Worm (Caenorhabditis elegans) whole organism, L4/young adult: ENCODE data around the gene ZK938.11.
"Not testable (repeated sequence)": the region's sequence is repeated elsewhere in the genome, so short reads cannot be mapped to it uniquely, and the experiment has no call there.

Experiments used
- W03F9.2 ChIP-seq: fragments of 150-350 bp; optimal IDR thresholded peaks from 2 replicates; lab custom pipeline; 2014; ENCODE audit warnings: missing biosample characterization, missing genetic modification characterization
- dao-5 ChIP-seq: sonication (generic microtip); optimal IDR thresholded peaks from 2 replicates; lab custom pipeline; 2016; ENCODE audit warnings: missing genotype, missing genetic modification characterization, moderate library complexity, missing compliant biosample characterization
- him-1 ChIP-seq: sonication (generic microtip); optimal IDR thresholded peaks from 2 replicates; lab custom pipeline; 2016; ENCODE audit warnings: missing genotype, missing genetic modification reagents, missing genetic modification characterization, missing compliant biosample characterization

Gene ZK938.11

ce11 chrII:9840313-9840712, at the start of gene ZK938.11:
Gene ZK938.11 (minus strand): TSS chrII:9840413.
- TF ChIP-seq him-1 = no peak
- no peak for TF ChIP-seq dao-5 (tag; lab: Kevin White, UChicago)
- no peak for TF ChIP-seq W03F9.2 (tag; lab: Kevin White, UChicago)

ce11 chrII:9888549-9888948, 48.3 kb upstream of the ZK938.11 start:
- TF ChIP-seq him-1 = no peak
- TF ChIP-seq dao-5 (tag; lab: Kevin White, UChicago) = no peak
- no peak for TF ChIP-seq W03F9.2 (tag; lab: Kevin White, UChicago)

- TF ChIP-seq dao-5 (tag; lab: Kevin White, UChicago) = no peak
- TF ChIP-seq him-1 = no peak
- no peak for TF ChIP-seq W03F9.2 (tag; lab: Kevin White, UChicago)
Measured at ce11 chrII:9886216-9886615, 46.0 kb upstream of the ZK938.11 start, which contains the start of gene algn-8. Gene algn-8 (minus strand): TSS chrII:9886442.

ce11 chrII:9880826-9881225, 40.6 kb upstream of the ZK938.11 start, which contains the start of gene C08H9.15:
Gene C08H9.15 (plus strand): TSS chrII:9881193.
- no peak for TF ChIP-seq W03F9.2 (tag; lab: Kevin White, UChicago)
- TF ChIP-seq him-1 = no peak
- no peak for TF ChIP-seq dao-5 (tag; lab: Kevin White, UChicago)

- TF ChIP-seq him-1 (no peak), dao-5 (tag; lab: Kevin White, UChicago) (no peak), W03F9.2 (tag; lab: Kevin White, UChicago) (no peak)
Measured at ce11 chrII:9879815-9880214, 39.6 kb upstream of the ZK938.11 start.

- TF ChIP-seq dao-5 (tag; lab: Kevin White, UChicago) (no peak), him-1 (no peak), W03F9.2 (tag; lab: Kevin White, UChicago) (no peak)
Measured at ce11 chrII:9874508-9875229, 34.5 kb upstream of the ZK938.11 start, which contains the start of the genes chil-2 and ctsa-3.2. Gene chil-2 (minus strand): TSS chrII:9874608. Gene ctsa-3.2 (plus strand): TSS chrII:9875179.

- TF ChIP-seq him-1 (no peak), W03F9.2 (tag; lab: Kevin White, UChicago) (no peak), dao-5 (tag; lab: Kevin White, UChicago) (no peak)
Measured at ce11 chrII:9872961-9873360, 32.7 kb upstream of the ZK938.11 start, which contains the start of gene chil-8. Gene chil-8 (minus strand): TSS chrII:9873061.

ce11 chrII:9871061-9871460, 30.8 kb upstream of the ZK938.11 start, which contains the start of gene chil-7:
Gene chil-7 (minus strand): TSS chrII:9871172.
- no peak for TF ChIP-seq W03F9.2 (tag; lab: Kevin White, UChicago)
- TF ChIP-seq him-1 = no peak
- no peak for TF ChIP-seq dao-5 (tag; lab: Kevin White, UChicago)

ce11 chrII:9868698-9869097, 28.5 kb upstream of the ZK938.11 start, which contains the start of gene old-1:
Gene old-1 (minus strand): TSS chrII:9868747.
- TF ChIP-seq him-1 (no peak), dao-5 (tag; lab: Kevin White, UChicago) (no peak), W03F9.2 (tag; lab: Kevin White, UChicago) (no peak)

- TF ChIP-seq him-1 (no peak), W03F9.2 (tag; lab: Kevin White, UChicago) (no peak), dao-5 (tag; lab: Kevin White, UChicago) (no peak)
Measured at ce11 chrII:9868207-9868606, 28.0 kb upstream of the ZK938.11 start.

ce11 chrII:9866378-9866777, 26.2 kb upstream of the ZK938.11 start, which contains the start of gene chil-1:
Gene chil-1 (minus strand): TSS chrII:9866478.
- TF ChIP-seq dao-5 (tag; lab: Kevin White, UChicago); W03F9.2 (tag; lab: Kevin White, UChicago); him-1: not testable (repeated sequence)

- TF ChIP-seq him-1 = no peak
- no peak for TF ChIP-seq W03F9.2 (tag; lab: Kevin White, UChicago)
- no peak for TF ChIP-seq dao-5 (tag; lab: Kevin White, UChicago)
Measured at ce11 chrII:9862147-9862546, 21.9 kb upstream of the ZK938.11 start, which contains the start of gene C08H9.18. Gene C08H9.18 (minus strand): TSS chrII:9862247.

- TF ChIP-seq W03F9.2 (tag; lab: Kevin White, UChicago) (no peak), him-1 (no peak), dao-5 (tag; lab: Kevin White, UChicago) (no peak)
Measured at ce11 chrII:9861394-9861793, 21.2 kb upstream of the ZK938.11 start, which contains the start of gene chil-3. Gene chil-3 (minus strand): TSS chrII:9861494.

- TF ChIP-seq W03F9.2 (tag; lab: Kevin White, UChicago) = no peak
- no peak for TF ChIP-seq dao-5 (tag; lab: Kevin White, UChicago)
- no peak for TF ChIP-seq him-1
Measured at ce11 chrII:9859575-9859974, 19.4 kb upstream of the ZK938.11 start, which contains the start of gene chil-5. Gene chil-5 (minus strand): TSS chrII:9859675.
